Worm (Caenorhabditis elegans) whole organism, L3 larva: ENCODE data around the gene H10E21.4.

Experiments
- mdl-1 ChIP-seq: fragments of 150-350 bp; optimal IDR thresholded peaks from 2 replicates; lab custom pipeline; 2014; ENCODE audit warnings: missing biosample characterization, missing genetic modification characterization
- nhr-28 ChIP-seq: fragments of 150-350 bp; optimal IDR thresholded peaks from 2 replicates; lab custom pipeline; 2014; ENCODE audit warnings: missing biosample characterization, missing genetic modification characterization
- pha-4 ChIP-seq: fragments of 150-350 bp; optimal IDR thresholded peaks from 2 replicates; lab custom pipeline; 2014; ENCODE audit warnings: missing biosample characterization, missing genetic modification reagents, missing genetic modification characterization
- pqm-1 ChIP-seq: fragments of 150-350 bp; optimal IDR thresholded peaks from 2 replicates; lab custom pipeline; 2017; ENCODE audit warnings: missing biosample characterization, missing genetic modification characterization, inconsistent platforms

DNA sequence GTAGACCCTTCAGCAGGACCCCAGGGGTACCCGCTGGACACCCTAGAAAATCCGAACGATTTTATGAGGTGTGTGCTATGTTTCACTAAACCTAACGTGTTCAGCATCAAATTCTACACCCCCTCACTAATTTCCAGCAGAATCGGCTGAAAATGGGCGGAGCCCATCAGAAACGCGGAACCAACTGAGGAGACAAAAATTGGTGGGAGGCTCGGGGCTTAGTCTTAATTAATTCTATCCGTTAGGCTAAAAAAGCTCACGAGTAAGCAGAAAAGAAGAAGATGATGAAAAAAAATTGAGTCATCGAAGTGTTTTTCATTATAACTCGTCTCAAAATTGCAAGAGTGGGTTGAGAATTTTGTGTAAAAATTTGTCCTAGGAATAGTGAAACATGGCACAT, 9.4 kb upstream of the H10E21.4 start:
- TF ChIP-seq mdl-1 (tag; lab: Kevin White, UChicago) (no peak), pha-4 (no peak), pqm-1 (tag; lab: Kevin White, UChicago) (no peak), nhr-28 (no peak)
